Fruit fly (Drosophila melanogaster): Measurements from ENCODE around the gene CG6565.

CG6565 gene

DNA sequence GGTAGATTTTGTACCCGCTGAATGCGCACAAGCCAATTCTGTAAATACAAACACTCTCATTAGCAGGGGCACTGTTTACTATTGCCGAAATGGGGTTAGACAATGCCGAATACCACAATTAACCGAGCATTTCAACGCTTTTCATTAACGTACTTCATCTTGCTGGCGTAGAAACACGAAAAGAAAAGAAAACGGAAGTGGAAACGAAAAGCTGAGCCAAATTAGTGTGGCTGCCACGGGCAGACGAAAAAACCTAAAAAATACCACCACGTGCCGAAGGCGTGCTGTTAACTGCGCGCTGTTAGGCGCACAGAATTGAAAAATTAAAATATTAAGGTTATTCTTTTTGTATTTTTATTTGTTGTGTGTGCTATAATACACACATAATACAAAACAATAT lies 21.1 kb downstream of the CG6565 start, which contains the start of gene RpL24 (continued):
- TF ChIP-seq CG3847 (GFP tag; IDR thresholded peaks at IDR 0.05) (peak; percentile 87), bcd (GFP tag; optimal IDR thresholded peaks at IDR 0.05) (peak; percentile 95), esg (GFP tag; conservative IDR thresholded peaks at IDR 0.05) (no peak), Dp (GFP tag; optimal IDR thresholded peaks at IDR 0.05) (peak; percentile 54), CG9817 (tag; optimal IDR thresholded peaks at IDR 0.05) (peak; percentile 84), dysf (GFP tag; IDR thresholded peaks at IDR 0.05) (peak; percentile 82), Dip2 (GFP tag; IDR thresholded peaks at IDR 0.05) (no peak), ranshi (GFP tag; IDR thresholded peaks at IDR 0.05) (peak; percentile 88), eyg (GFP tag; optimal IDR thresholded peaks at IDR 0.05) (peak; percentile 88), Opbp (GFP tag; IDR thresholded peaks at IDR 0.05; ENCODE audit: partially characterized antibody) (0 out of 3 replicates have a peak, but pooled peaks have one; percentile 11), luna (GFP tag; optimal IDR thresholded peaks at IDR 0.05) (peak; percentile 92), Bteb2 (GFP tag; optimal IDR thresholded peaks at IDR 0.05) (peak; percentile 86), Med (GFP tag) (peak; percentile 99), Dbx (GFP tag; IDR thresholded peaks at IDR 0.05) (peak; percentile 89), unc-4 (GFP tag; IDR thresholded peaks at IDR 0.05; ENCODE audit: partially characterized antibody) (no peak), mam (GFP tag; optimal IDR thresholded peaks at IDR 0.05) (peak; percentile 79), CG1603 (tag; optimal IDR thresholded peaks at IDR 0.05) (peak; percentile 85), CG11723 (GFP tag; optimal IDR thresholded peaks at IDR 0.05) (peak; percentile 92), lov (optimal IDR thresholded peaks at IDR 0.05) (no peak), lov (GFP tag; IDR thresholded peaks at IDR 0.05) (peak; percentile 98), bsh (GFP tag; optimal IDR thresholded peaks at IDR 0.05) (peak; percentile 74 to 84), MBD-R2 (GFP tag; IDR thresholded peaks at IDR 0.05) (peak; percentile 71), Dek (tag; optimal IDR thresholded peaks at IDR 0.05) (peak; percentile 74), odd (GFP tag; optimal IDR thresholded peaks at IDR 0.05) (peak; percentile 96), CG11398 (GFP tag; optimal IDR thresholded peaks at IDR 0.05) (peak; percentile 93), Usf (GFP tag; optimal IDR thresholded peaks at IDR 0.05) (peak; percentile 80), amos (GFP tag; IDR thresholded peaks at IDR 0.05; ENCODE audit: partially characterized antibody) (no peak), pita (GFP tag; optimal IDR thresholded peaks at IDR 0.05) (no peak), maf-S (GFP tag; optimal IDR thresholded peaks at IDR 0.05) (peak; percentile 90), Doc3 (GFP tag; IDR thresholded peaks at IDR 0.05; ENCODE audit: partially characterized antibody) (no peak), CG30020 (tag; optimal IDR thresholded peaks at IDR 0.05) (peak; percentile 57), tap (tag; optimal IDR thresholded peaks at IDR 0.05) (peak; percentile 77), HHEX (GFP tag; optimal IDR thresholded peaks at IDR 0.05) (peak; percentile 96), zfh2 (GFP tag; optimal IDR thresholded peaks at IDR 0.05) (peak; percentile 69), NC2α (GFP tag; optimal IDR thresholded peaks at IDR 0.05) (peak; percentile 83), CG6175 (GFP tag; IDR thresholded peaks at IDR 0.05) (peak; percentile 84; the same call in 2 of the 3 replicates), ken (GFP tag; IDR thresholded peaks at IDR 0.05) (peak; percentile 90), CG3995 (GFP tag; optimal IDR thresholded peaks at IDR 0.05) (peak; percentile 79), hkb (optimal IDR thresholded peaks at IDR 0.05) (no peak), hkb (GFP tag; IDR thresholded peaks at IDR 0.05) (peak; percentile 94), ara (GFP tag; IDR thresholded peaks at IDR 0.05) (peak; percentile 71; the same call in 1 of the 2 replicates), wor (GFP tag; IDR thresholded peaks at IDR 0.05) (peak; percentile 18; the same call in 1 of the 2 replicates), Scr (GFP tag; IDR thresholded peaks at IDR 0.05; ENCODE audit: partially characterized antibody) (no peak; the same call in 1 of the 2 replicates), stc (GFP tag; IDR thresholded peaks at IDR 0.05) (peak; percentile 88), ttk (GFP tag; IDR thresholded peaks at IDR 0.05) (peak; percentile 81), CG3726 (GFP tag; IDR thresholded peaks at IDR 0.05) (peak; percentile 75; the same call in 2 of the 3 replicates), CG11504 (tag; optimal IDR thresholded peaks at IDR 0.05) (peak; percentile 82), dati (GFP tag; IDR thresholded peaks at IDR 0.05) (peak; percentile 78; the same call in 1 of the 2 replicates), cato (GFP tag; optimal IDR thresholded peaks at IDR 0.05; ENCODE audit: borderline replicate concordance) (peak; percentile 66), Dip3 (GFP tag; optimal IDR thresholded peaks at IDR 0.05) (peak; percentile 89), CG7745 (tag; optimal IDR thresholded peaks at IDR 0.05) (peak; percentile 40)
